Fruit fly (Drosophila melanogaster) whole organism, larva: ENCODE measurements around the gene Sfp38D.

Experiments used
- noc ChIP-seq: fragments of 200-800 bp; sonication (Bioruptor generic); optimal IDR thresholded peaks from 3 replicates; lab custom pipeline; 2019; ENCODE audit warnings: missing biosample characterization, mild to moderate bottlenecking, missing genetic modification characterization, moderate library complexity

Gene Sfp38D

DNA sequence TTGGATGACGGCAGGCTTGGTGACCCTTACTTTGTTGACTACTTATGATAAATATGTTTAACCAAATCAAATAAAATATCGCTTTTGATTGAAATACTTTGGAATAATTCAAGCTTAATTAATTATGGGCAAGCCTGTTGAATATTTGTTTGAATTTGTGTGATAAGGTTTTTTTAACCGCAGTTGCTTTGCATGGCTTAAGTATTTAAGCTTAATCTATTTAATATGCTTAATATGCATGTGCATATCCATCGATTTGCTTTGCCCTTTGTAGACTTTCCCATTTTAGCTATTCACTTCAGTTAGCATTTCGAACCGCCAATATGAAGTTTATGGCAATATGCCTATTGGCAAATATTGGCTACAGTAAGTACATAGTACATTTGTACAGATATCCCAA, at the start of gene Sfp38D:
Sfp38D (plus strand) TSS at position 301 of the 400 bp plus-strand sequence.
- no peak for TF ChIP-seq noc

dm6 chr2L:20597744-20598143, 43.0 kb upstream of the Sfp38D start:
- TF ChIP-seq noc = no peak

dm6 chr2L:20601282-20601681, 39.4 kb upstream of the Sfp38D start:
- no peak for TF ChIP-seq noc

- TF ChIP-seq noc = no peak
These were observed 36.6 kb upstream of the Sfp38D start, which contains the start of gene CG31677 for dm6 chr2L:20604096-20604495. Gene CG31677 (minus strand): TSS chr2L:20604196.

- no peak for TF ChIP-seq noc
These were observed 26.5 kb upstream of the Sfp38D start, which contains the start of gene CG15475 for dm6 chr2L:20614222-20614621. Gene CG15475 (plus strand): TSS chr2L:20614522.

- TF ChIP-seq noc = no peak
These were observed 6.5 kb upstream of the Sfp38D start, which contains the start of gene CG17472 for dm6 chr2L:20634215-20634614. Gene CG17472 (plus strand): TSS chr2L:20634515.

dm6 chr2L:20638413-20638812, 2.3 kb upstream of the Sfp38D start:
- TF ChIP-seq noc = no peak

- TF ChIP-seq noc = no peak
These were observed 896 bp upstream of the Sfp38D start, which contains the start of gene CG31680 for dm6 chr2L:20639821-20640220. Gene CG31680 (plus strand): TSS chr2L:20640121.

dm6 chr2L:20643144-20643543, 2.4 kb downstream of the Sfp38D start, which contains the start of gene CG17470:
Gene CG17470 (minus strand): TSS chr2L:20643244.
- no peak for TF ChIP-seq noc

dm6 chr2L:20645394-20645869, 4.7 kb downstream of the Sfp38D start, which contains the start of the genes phr6-4 and CG2608:
Gene phr6-4 (minus strand): TSS chr2L:20645791.
Gene CG2608 (plus strand): TSS chr2L:20645822.
- peak; percentile 94 for TF ChIP-seq noc

DNA sequence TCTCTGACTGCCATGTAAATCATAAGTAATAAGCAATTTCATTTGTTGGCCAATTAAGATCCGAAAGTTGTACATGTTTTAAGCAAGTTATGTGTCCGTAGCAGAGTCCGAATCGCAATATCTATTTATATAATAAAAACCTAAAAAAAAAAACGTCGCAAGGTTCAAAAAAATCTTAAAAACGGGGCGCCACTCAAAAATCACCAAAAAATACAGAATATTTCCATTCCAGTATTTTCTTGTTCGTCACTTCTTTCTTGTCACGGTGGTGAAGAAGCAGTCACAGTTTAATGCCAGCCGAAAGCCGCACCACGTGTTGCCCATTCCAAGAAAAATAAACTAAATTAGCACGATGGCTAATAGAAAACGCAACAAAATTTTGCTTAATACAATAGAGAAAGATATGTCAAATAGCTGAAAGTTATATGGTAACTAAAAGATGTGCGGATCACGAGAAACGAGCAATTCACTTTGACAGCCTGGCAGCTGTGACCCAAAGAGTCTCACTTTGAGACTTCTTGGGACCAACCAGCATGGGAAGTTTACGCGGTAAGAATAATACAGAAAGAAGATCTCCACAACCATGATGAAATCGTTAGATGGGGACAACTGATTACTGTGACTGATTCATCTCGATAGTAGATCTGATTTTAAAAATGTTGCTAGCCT, 6.7 kb downstream of the Sfp38D start:
- no peak for TF ChIP-seq noc

- no peak for TF ChIP-seq noc
These were observed 7.9 kb downstream of the Sfp38D start, which contains the start of gene CG18810 for dm6 chr2L:20648612-20649011. Gene CG18810 (plus strand): TSS chr2L:20648912.

dm6 chr2L:20649891-20650290, 9.2 kb downstream of the Sfp38D start, which contains the start of gene CG2611:
Gene CG2611 (plus strand): TSS chr2L:20650189.
- no peak for TF ChIP-seq noc

dm6 chr2L:20656110-20656509, 15.4 kb downstream of the Sfp38D start, which contains the start of the genes brun and CG2614:
Gene brun (minus strand): TSS chr2L:20656178.
Gene CG2614 (plus strand): TSS chr2L:20656426.
- no peak for TF ChIP-seq noc

DNA sequence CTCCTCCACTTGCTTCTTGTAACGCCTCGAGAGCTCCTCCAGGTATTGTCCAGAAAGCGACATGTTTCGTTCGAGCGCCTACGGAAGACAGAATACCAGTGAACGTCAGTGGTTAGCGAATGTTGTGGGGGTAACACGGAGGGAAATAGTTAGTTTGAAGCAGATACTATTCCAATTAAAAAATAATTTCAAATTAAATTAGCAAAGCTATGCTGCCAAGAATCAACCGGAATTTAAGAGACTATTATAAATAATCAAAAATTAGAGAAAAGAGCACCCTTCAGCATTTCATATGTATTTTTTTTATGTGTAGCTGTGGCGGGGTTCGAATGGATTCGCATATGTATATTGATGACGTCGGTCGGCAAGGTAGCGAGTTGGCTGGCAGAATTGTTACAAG, 20.4 kb downstream of the Sfp38D start:
- TF ChIP-seq noc = no peak

DNA sequence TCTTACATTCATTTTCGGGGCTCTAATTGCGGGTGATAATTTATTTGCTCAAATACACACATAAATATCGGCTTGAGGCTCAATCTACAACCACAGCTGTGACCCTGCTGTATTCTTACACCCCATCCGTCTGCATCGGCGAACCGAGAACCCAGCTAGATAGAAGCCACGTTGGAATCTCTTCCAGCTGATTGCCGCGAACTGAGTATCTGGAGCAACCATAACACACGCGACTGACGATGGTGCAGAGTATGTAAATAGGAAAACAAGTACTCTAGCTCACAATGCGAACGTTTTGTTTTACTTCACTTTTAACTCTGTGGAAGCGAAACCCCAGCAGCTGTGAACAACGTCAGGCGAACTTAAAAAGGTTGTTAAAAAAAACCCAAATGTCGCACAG, 23.7 kb downstream of the Sfp38D start:
- TF ChIP-seq noc = no peak

dm6 chr2L:20671212-20671611, 30.5 kb downstream of the Sfp38D start:
- no peak for TF ChIP-seq noc
